Worm (Caenorhabditis elegans): ENCODE measurements around the gene H40L08.7.

The H40L08.7 gene

DNA sequence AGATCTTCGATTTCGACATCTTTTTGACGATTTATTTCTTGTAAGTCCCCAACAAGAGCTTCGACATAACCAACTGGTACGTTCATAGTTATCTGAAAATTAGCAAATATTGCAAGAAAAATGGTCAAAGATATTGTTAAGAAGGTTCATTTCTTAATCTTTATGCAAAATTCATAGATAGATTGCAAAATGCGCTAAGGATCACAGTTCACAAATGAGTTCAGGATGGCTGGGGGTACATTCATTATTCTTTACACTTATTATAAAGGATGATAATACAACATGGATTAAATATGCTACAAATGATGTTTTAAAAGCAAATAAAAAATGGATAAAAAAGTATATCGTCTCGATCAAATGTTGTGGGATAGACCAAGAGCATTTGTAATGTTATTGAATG, 20.8 kb downstream of the H40L08.7 start, which contains the start of gene H03G16.5:
H03G16.5 (minus strand) TSS at position 101 of the 400 bp plus-strand sequence.
- TF ChIP-seq ets-7 (tag; optimal IDR thresholded peaks at IDR 0.05): no peak
- TF ChIP-seq sea-1 (GFP tag; conservative IDR thresholded peaks at IDR 0.05): no peak
- no peak for TF ChIP-seq F13C5.2 (tag; optimal IDR thresholded peaks at IDR 0.05)
- TF ChIP-seq flt-1 (GFP tag; IDR thresholded peaks at IDR 0.05): no peak

DNA sequence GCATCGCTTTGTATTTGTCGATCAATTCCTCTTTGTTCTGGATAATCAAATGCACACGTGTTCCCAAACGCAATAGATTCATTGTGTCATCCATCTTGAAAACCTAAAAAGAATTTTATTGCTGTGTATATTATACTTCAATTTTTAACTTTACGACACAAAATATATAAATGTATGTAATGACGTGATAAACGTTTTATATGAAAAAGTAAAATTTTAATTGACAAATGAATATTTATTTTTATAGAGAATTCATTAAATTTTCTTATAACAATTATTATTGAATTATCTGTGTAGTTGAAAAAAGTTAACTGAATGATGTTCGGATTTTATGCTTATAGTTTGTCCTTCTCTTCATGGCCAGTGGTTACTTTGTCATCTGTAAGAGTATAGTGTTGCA, 21.6 kb downstream of the H40L08.7 start, which contains the start of gene H03G16.7:
H03G16.7 (minus strand) TSS at position 101 of the 400 bp plus-strand sequence.
- TF ChIP-seq ceh-13 (GFP tag; optimal IDR thresholded peaks at IDR 0.05) (no peak), hnd-1 (tag; optimal IDR thresholded peaks at IDR 0.05) (no peak), tra-4 (tag; optimal IDR thresholded peaks at IDR 0.05) (no peak), scrt-1 (GFP tag; IDR thresholded peaks at IDR 0.05) (no peak), flt-1 (GFP tag; IDR thresholded peaks at IDR 0.05) (no peak), aly-1 (tag; optimal IDR thresholded peaks at IDR 0.05) (no peak), pes-1 (GFP tag; IDR thresholded peaks at IDR 0.05) (no peak), ets-7 (tag; optimal IDR thresholded peaks at IDR 0.05) (no peak), hmg-4 (GFP tag; optimal IDR thresholded peaks at IDR 0.05) (no peak), ceh-36 (tag; optimal IDR thresholded peaks at IDR 0.05) (no peak), B0310.2 (tag; optimal IDR thresholded peaks at IDR 0.05) (no peak), tbx-11 (GFP tag; IDR thresholded peaks at IDR 0.05) (no peak), hmbx-1 (tag; optimal IDR thresholded peaks at IDR 0.05) (no peak), tbx-37 (GFP tag; conservative IDR thresholded peaks at IDR 0.05) (no peak), F13C5.2 (tag; optimal IDR thresholded peaks at IDR 0.05) (no peak), sea-1 (GFP tag; conservative IDR thresholded peaks at IDR 0.05) (no peak)

DNA sequence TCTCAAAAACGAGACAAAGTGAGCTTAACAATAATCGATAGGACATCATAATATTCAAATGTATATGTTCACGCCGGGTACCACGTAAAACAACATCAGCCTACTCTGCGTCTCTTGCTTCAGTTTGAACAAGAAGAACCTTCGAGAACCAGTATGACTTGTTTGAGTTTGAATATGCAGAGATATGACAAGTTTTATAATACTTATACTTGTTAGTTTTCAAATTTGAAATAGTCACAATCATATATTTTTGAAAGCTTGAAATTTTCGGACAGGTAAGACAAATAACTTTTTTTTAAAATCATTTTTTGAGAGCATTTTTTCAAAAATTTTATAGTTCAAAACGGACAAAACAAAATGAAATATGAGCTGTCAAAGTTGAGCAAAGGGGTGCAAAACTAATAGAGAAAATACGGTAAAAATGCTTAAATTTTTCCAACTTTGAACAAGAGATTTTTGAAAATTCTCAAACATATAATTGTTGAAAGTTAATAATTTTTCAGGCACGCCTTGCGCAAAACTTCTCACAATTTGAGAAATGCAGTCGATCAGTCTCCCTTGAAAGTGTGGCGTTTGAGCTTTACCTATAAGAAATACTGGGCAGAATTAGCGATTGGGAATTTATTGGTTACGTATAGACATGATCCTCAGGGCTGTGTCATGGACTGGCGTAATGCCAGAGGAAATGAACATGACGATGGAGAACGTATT, 24.2 kb downstream of the H40L08.7 start, which contains the start of gene H03G16.1:
H03G16.1 (plus strand) TSS at position 661 of the 711 bp plus-strand sequence.
- TF ChIP-seq tbx-37 (GFP tag; conservative IDR thresholded peaks at IDR 0.05) (no peak), ceh-13 (GFP tag; optimal IDR thresholded peaks at IDR 0.05) (no peak), tra-4 (tag; optimal IDR thresholded peaks at IDR 0.05) (no peak), sea-1 (GFP tag; conservative IDR thresholded peaks at IDR 0.05) (no peak), pes-1 (GFP tag; IDR thresholded peaks at IDR 0.05) (no peak), aly-1 (tag; optimal IDR thresholded peaks at IDR 0.05) (no peak), hmg-4 (GFP tag; optimal IDR thresholded peaks at IDR 0.05) (no peak)

DNA sequence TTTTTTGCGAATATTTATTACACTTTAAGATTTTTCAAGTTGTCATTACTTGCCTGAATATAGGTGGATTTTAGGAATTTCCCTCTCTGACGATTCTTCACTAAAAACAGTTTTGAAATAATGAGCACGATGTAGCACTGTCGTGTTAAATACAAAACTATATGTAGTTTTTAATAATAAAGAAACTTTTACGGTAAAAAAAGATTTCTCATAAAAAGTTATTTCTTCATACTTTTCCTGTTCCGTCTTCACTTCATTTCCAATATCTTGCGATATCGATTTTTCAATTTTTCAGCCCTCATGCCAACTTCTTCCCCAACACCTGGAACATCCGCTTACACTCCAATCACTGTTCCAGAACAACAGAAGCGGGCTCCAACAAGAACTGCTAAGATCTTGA, 25.2 kb downstream of the H40L08.7 start, which contains the start of gene H03G16.6:
H03G16.6 (plus strand) TSS at position 301 of the 400 bp plus-strand sequence.
- TF ChIP-seq tra-4 (tag; optimal IDR thresholded peaks at IDR 0.05) (no peak), ceh-13 (GFP tag; optimal IDR thresholded peaks at IDR 0.05) (no peak), F13C5.2 (tag; optimal IDR thresholded peaks at IDR 0.05) (no peak), B0310.2 (tag; optimal IDR thresholded peaks at IDR 0.05) (no peak), scrt-1 (GFP tag; IDR thresholded peaks at IDR 0.05) (no peak), ceh-36 (tag; optimal IDR thresholded peaks at IDR 0.05) (no peak), hnd-1 (tag; optimal IDR thresholded peaks at IDR 0.05) (no peak), ets-7 (tag; optimal IDR thresholded peaks at IDR 0.05) (no peak), hmg-4 (GFP tag; optimal IDR thresholded peaks at IDR 0.05) (no peak), flt-1 (GFP tag; IDR thresholded peaks at IDR 0.05) (no peak), ama-1 (optimal IDR thresholded peaks at IDR 0.05) (no peak), pes-1 (GFP tag; IDR thresholded peaks at IDR 0.05) (no peak), hmbx-1 (tag; optimal IDR thresholded peaks at IDR 0.05) (no peak), tbx-11 (GFP tag; IDR thresholded peaks at IDR 0.05) (no peak), aly-1 (tag; optimal IDR thresholded peaks at IDR 0.05) (no peak), tbx-37 (GFP tag; conservative IDR thresholded peaks at IDR 0.05) (no peak), sea-1 (GFP tag; conservative IDR thresholded peaks at IDR 0.05) (no peak)

DNA sequence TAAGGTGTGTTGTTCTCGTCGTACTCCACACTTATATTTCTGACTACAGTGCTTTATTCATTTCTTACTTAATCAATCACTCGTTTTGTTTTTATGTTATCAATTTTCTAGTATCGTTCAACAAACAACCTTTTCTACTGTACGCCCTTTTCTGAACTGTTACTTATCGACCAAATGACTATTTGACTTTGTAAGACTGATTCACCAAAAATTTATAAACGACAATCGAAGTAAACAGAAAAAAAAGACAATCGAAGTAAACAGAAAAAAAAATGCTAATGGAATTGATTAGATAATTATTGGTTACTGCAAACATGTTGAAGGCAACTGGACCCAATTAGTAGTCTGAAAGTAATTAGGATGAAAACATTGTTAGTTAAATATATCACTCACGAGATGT, 27.5 kb downstream of the H40L08.7 start:
- no peak for TF ChIP-seq ceh-36 (tag; optimal IDR thresholded peaks at IDR 0.05)
- no peak for TF ChIP-seq tbx-37 (GFP tag; conservative IDR thresholded peaks at IDR 0.05)
- no peak for TF ChIP-seq ceh-13 (GFP tag; optimal IDR thresholded peaks at IDR 0.05)
- no peak for TF ChIP-seq F13C5.2 (tag; optimal IDR thresholded peaks at IDR 0.05)
- no peak for TF ChIP-seq hnd-1 (tag; optimal IDR thresholded peaks at IDR 0.05)
- no peak for TF ChIP-seq flt-1 (GFP tag; IDR thresholded peaks at IDR 0.05)
- no peak for TF ChIP-seq hmg-4 (GFP tag; optimal IDR thresholded peaks at IDR 0.05)
- TF ChIP-seq scrt-1 (GFP tag; IDR thresholded peaks at IDR 0.05): no peak
- no peak for TF ChIP-seq ets-7 (tag; optimal IDR thresholded peaks at IDR 0.05)
- TF ChIP-seq tra-4 (tag; optimal IDR thresholded peaks at IDR 0.05): no peak
- no peak for TF ChIP-seq B0310.2 (tag; optimal IDR thresholded peaks at IDR 0.05)
- TF ChIP-seq ama-1 (optimal IDR thresholded peaks at IDR 0.05): no peak
- TF ChIP-seq aly-1 (tag; optimal IDR thresholded peaks at IDR 0.05): no peak
- no peak for TF ChIP-seq hmbx-1 (tag; optimal IDR thresholded peaks at IDR 0.05)
- no peak for TF ChIP-seq sea-1 (GFP tag; conservative IDR thresholded peaks at IDR 0.05)
- TF ChIP-seq tbx-11 (GFP tag; IDR thresholded peaks at IDR 0.05): no peak
- no peak for TF ChIP-seq pes-1 (GFP tag; IDR thresholded peaks at IDR 0.05)

DNA sequence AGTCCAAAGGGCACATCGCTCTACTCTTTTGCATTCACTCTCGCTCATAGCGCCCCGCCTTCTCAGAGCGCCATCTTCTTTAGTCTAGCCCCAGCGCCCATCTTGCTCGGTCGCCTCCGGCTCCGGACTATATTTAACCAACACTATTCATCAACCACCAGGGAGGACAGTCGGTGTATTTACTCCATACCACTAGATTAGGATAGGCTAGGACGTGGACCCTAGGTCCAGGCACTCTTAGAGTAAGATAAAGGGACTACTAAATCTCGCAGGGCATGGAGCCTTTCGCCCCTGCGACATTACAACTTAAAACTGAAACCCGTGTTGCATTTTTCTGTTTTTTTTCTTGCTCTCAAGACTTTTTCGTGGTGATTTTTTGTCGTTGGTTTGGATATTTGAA, 30.0 kb downstream of the H40L08.7 start:
- no peak for TF ChIP-seq pes-1 (GFP tag; IDR thresholded peaks at IDR 0.05)
- TF ChIP-seq ama-1 (optimal IDR thresholded peaks at IDR 0.05): no peak
- TF ChIP-seq B0310.2 (tag; optimal IDR thresholded peaks at IDR 0.05): no peak
- TF ChIP-seq hmg-4 (GFP tag; optimal IDR thresholded peaks at IDR 0.05): no peak
- TF ChIP-seq F13C5.2 (tag; optimal IDR thresholded peaks at IDR 0.05): no peak
- no peak for TF ChIP-seq ceh-36 (tag; optimal IDR thresholded peaks at IDR 0.05)
- no peak for TF ChIP-seq ceh-13 (GFP tag; optimal IDR thresholded peaks at IDR 0.05)
- TF ChIP-seq aly-1 (tag; optimal IDR thresholded peaks at IDR 0.05): no peak
- no peak for TF ChIP-seq flt-1 (GFP tag; IDR thresholded peaks at IDR 0.05)
- TF ChIP-seq sea-1 (GFP tag; conservative IDR thresholded peaks at IDR 0.05): no peak
- no peak for TF ChIP-seq hnd-1 (tag; optimal IDR thresholded peaks at IDR 0.05)
- TF ChIP-seq ets-7 (tag; optimal IDR thresholded peaks at IDR 0.05): no peak
- no peak for TF ChIP-seq tra-4 (tag; optimal IDR thresholded peaks at IDR 0.05)

DNA sequence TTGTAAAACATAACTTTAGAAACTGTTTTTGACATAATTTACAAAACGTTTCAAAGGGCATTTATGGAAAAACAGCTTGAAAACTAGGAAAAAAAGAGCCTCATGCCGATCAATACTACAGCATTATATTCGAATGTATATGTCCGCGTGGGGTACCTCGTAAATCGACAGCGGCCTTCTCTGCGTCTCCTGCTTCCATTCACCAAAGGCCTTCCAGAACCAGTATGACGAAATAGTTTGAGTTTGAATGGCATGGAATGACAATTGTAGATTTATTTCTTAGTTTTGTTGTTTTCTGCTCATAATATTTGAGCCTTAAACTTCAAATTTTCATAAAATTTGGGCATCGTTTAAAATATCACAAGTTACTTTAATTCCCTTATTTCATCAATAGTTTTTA, 32.1 kb downstream of the H40L08.7 start:
- no peak for TF ChIP-seq B0310.2 (tag; optimal IDR thresholded peaks at IDR 0.05)
- no peak for TF ChIP-seq ets-7 (tag; optimal IDR thresholded peaks at IDR 0.05)
- no peak for TF ChIP-seq pes-1 (GFP tag; IDR thresholded peaks at IDR 0.05)
- no peak for TF ChIP-seq tra-4 (tag; optimal IDR thresholded peaks at IDR 0.05)
- no peak for TF ChIP-seq F13C5.2 (tag; optimal IDR thresholded peaks at IDR 0.05)
- TF ChIP-seq ceh-13 (GFP tag; optimal IDR thresholded peaks at IDR 0.05): no peak
- TF ChIP-seq flt-1 (GFP tag; IDR thresholded peaks at IDR 0.05): no peak
- no peak for TF ChIP-seq tbx-11 (GFP tag; IDR thresholded peaks at IDR 0.05)
- TF ChIP-seq aly-1 (tag; optimal IDR thresholded peaks at IDR 0.05): no peak
- no peak for TF ChIP-seq scrt-1 (GFP tag; IDR thresholded peaks at IDR 0.05)
- no peak for TF ChIP-seq hmg-4 (GFP tag; optimal IDR thresholded peaks at IDR 0.05)
- no peak for TF ChIP-seq hmbx-1 (tag; optimal IDR thresholded peaks at IDR 0.05)

Measured in whole organism, early embryonic.